Worm (Caenorhabditis elegans) whole organism, young adult: ENCODE results near the gene C25F9.15.

Experiments used
- ama-1 ChIP-seq, 3 experiments: fragments of 150-350 bp in 1 of 3; sonication (generic microtip) in 2 of 3; optimal IDR thresholded peaks; 2 replicates each; lab custom pipeline; 2014 to 2018; ENCODE audit warnings: missing biosample characterization in 2 of 3, missing genetic modification characterization in 2 of 3, missing genetic modification reagents in 2 of 3
- ccch-3 ChIP-seq: fragments of 200-800 bp; sonication (Bioruptor generic); optimal IDR thresholded peaks from 2 replicates; lab custom pipeline; 2018; ENCODE audit warnings: mild to moderate bottlenecking, missing genetic modification characterization, missing compliant biosample characterization
- let-607 ChIP-seq, 2 experiments: fragments of 200-800 bp in 1 of 2; sonication (Bioruptor generic) in 1 of 2; sonication (generic microtip) in 1 of 2; optimal IDR thresholded peaks; 2 replicates each; lab custom pipeline; 2016 to 2018; ENCODE audit warnings: mild to moderate bottlenecking in 2 of 2, missing compliant biosample characterization in 2 of 2, missing genetic modification characterization in 2 of 2, moderate library complexity in 2 of 2, missing genotype in 1 of 2
- lin-54 ChIP-seq: fragments of 200-800 bp; sonication (Bioruptor generic); optimal IDR thresholded peaks from 2 replicates; lab custom pipeline; 2018; ENCODE audit warnings: mild to moderate bottlenecking, missing genetic modification characterization, missing compliant biosample characterization
- sdz-38 ChIP-seq: sonication (generic microtip); optimal IDR thresholded peaks from 2 replicates; lab custom pipeline; 2016; ENCODE audit warnings: missing genotype, missing genetic modification characterization, missing compliant biosample characterization

- TF ChIP-seq ama-1 (optimal IDR thresholded peaks at IDR 0.05; lab: Kevin White, UChicago), result no peak
- no peak for TF ChIP-seq ama-1 (GFP tag; optimal IDR thresholded peaks at IDR 0.05; lab: Kevin White, UChicago)
- no peak for TF ChIP-seq ccch-3
- no peak for TF ChIP-seq sdz-38 (tag; lab: Kevin White, UChicago)
- TF ChIP-seq let-607 (tag; optimal IDR thresholded peaks at IDR 0.05; lab: Kevin White, UChicago), result no peak
- no peak for TF ChIP-seq lin-54 (GFP tag; lab: Kevin White, UChicago)
Observed at ce11 chrV:19457120-19457519, 39.2 kb downstream of the C25F9.15 start, which contains the start of gene Y43F8B.24.
